Worm (Caenorhabditis elegans) whole organism, young adult: ENCODE measurements around the gene mcm-3.

Source experiments
- C17E4.6 ChIP-seq: fragments of 200-800 bp; sonication (Bioruptor generic); IDR thresholded peaks from 2 replicates; pipeline ENCODE4 v1.3.6; 2022; ENCODE audit warnings: missing genetic modification reagents, missing genetic modification characterization, missing compliant biosample characterization
- F57A8.1 ChIP-seq: fragments of 200-800 bp; sonication (Bioruptor generic); optimal IDR thresholded peaks from 2 replicates; lab custom pipeline; 2018; ENCODE audit warnings: mild to moderate bottlenecking, missing genetic modification characterization, moderate library complexity, missing compliant biosample characterization
- K12H6.12 ChIP-seq: fragments of 200-800 bp; sonication (Bioruptor generic); optimal IDR thresholded peaks from 2 replicates; lab custom pipeline; 2018; ENCODE audit warnings: mild to moderate bottlenecking, missing genetic modification characterization, missing compliant biosample characterization
- Y95B8A.8 ChIP-seq: fragments of 200-800 bp; sonication (Bioruptor generic); IDR thresholded peaks from 2 replicates; pipeline ENCODE4 v1.3.6; 2022; ENCODE audit warnings: missing genetic modification reagents, missing genetic modification characterization, missing compliant biosample characterization
- akir-1 ChIP-seq: fragments of 200-800 bp; sonication (Bioruptor generic); optimal IDR thresholded peaks from 2 replicates; lab custom pipeline; 2018; ENCODE audit warnings: mild to moderate bottlenecking, missing genetic modification characterization, moderate library complexity, missing compliant biosample characterization
- ccch-3 ChIP-seq: fragments of 200-800 bp; sonication (Bioruptor generic); optimal IDR thresholded peaks from 2 replicates; lab custom pipeline; 2018; ENCODE audit warnings: mild to moderate bottlenecking, missing genetic modification characterization, missing compliant biosample characterization
- ceh-79 ChIP-seq: sonication (generic microtip); optimal IDR thresholded peaks from 2 replicates; lab custom pipeline; 2017; ENCODE audit warnings: mild to moderate bottlenecking, missing genetic modification characterization, missing compliant biosample characterization
- dpl-1 ChIP-seq: fragments of 150-350 bp; optimal IDR thresholded peaks from 2 replicates; lab custom pipeline; 2014; ENCODE audit warnings: missing biosample characterization, missing genetic modification reagents, missing genetic modification characterization
- ets-4 ChIP-seq: fragments of 200-800 bp; sonication (Bioruptor generic); optimal IDR thresholded peaks from 2 replicates; lab custom pipeline; 2018; ENCODE audit warnings: mild to moderate bottlenecking, missing genetic modification characterization, missing compliant biosample characterization
- hrde-1 ChIP-seq: sonication (generic microtip); optimal IDR thresholded peaks from 2 replicates; lab custom pipeline; 2016; ENCODE audit warnings: missing genetic modification characterization, mild to moderate bottlenecking, missing compliant biosample characterization, moderate library complexity, missing genotype, missing genetic modification reagents, borderline replicate concordance
- lin-26 ChIP-seq: fragments of 200-800 bp; sonication (Bioruptor generic); IDR thresholded peaks from 2 replicates; pipeline ENCODE4 v1.3.6; 2022; ENCODE audit warnings: missing genetic modification reagents, missing genetic modification characterization, missing compliant biosample characterization
- nhr-90 ChIP-seq: sonication (generic microtip); optimal IDR thresholded peaks from 2 replicates; lab custom pipeline; 2016; ENCODE audit warnings: missing genotype, mild to moderate bottlenecking, missing genetic modification characterization, missing compliant biosample characterization
- ztf-22 ChIP-seq: fragments of 200-800 bp; sonication (Bioruptor generic); optimal IDR thresholded peaks from 2 replicates; lab custom pipeline; 2018; ENCODE audit warnings: mild to moderate bottlenecking, missing genetic modification characterization, moderate library complexity, missing compliant biosample characterization

DNA sequence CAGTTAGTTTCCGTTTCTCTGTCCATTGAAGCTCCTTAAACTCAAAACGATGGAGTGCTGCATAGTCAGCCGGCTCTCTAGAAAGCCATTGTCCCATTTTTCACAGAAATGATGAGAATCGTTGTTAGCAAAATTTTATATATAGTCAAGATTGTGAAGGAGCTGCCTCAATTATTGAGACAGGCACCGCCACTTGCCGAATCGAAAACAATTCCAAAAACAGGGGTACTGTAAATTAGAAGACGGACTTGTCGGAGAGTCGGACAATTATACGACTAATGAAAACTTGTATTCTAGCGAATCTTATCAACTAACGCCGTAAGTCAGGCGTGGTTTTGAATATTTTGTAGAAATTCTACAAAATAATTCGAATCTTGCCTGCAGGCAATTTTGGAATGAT lies 39.2 kb downstream of the mcm-3 start, which contains the start of gene F14H8.2:
- no peak for TF ChIP-seq ets-4
- no peak for TF ChIP-seq K12H6.12 (tag; lab: Kevin White, UChicago)
- no peak for TF ChIP-seq nhr-90
- no peak for TF ChIP-seq ccch-3 (GFP tag; lab: Kevin White, UChicago)
- no peak for TF ChIP-seq hrde-1 (tag; lab: Kevin White, UChicago)
- TF ChIP-seq Y95B8A.8 (GFP tag; lab: Robert Waterston, UW), result no peak
- no peak for TF ChIP-seq ceh-79 (tag; lab: Kevin White, UChicago)
- no peak for TF ChIP-seq F57A8.1 (GFP tag; lab: Kevin White, UChicago)
- no peak for TF ChIP-seq lin-26 (GFP tag; lab: Robert Waterston, UW)
- no peak for TF ChIP-seq dpl-1
- no peak for TF ChIP-seq ztf-22
- TF ChIP-seq akir-1 (GFP tag; lab: Kevin White, UChicago), result no peak
- TF ChIP-seq C17E4.6 (GFP tag; lab: Robert Waterston, UW), result no peak
